Worm (Caenorhabditis elegans): Measurements from ENCODE around the gene E01G6.1.

DNA sequence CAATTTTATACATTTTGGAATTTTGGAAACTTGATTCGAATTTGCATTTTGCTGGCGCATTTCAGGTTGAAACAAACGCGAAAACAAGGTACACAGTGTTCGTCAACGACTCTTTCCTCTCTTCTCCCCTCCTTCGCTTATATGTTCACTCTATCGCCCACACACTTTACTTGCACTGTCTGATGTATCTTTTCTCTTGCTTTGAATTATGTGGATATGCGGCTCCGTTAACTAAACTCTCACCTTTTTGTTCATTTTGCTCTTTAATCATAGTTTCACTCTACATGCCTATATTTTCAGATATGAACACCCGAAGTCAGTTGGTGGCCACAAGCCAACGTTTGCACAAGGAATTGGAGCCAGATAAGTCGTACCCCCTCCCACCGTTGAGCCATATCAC is 33.6 kb downstream of the E01G6.1 start, which contains the start of gene W06D11.1:
- TF ChIP-seq elt-1 (tag; optimal IDR thresholded peaks at IDR 0.05; ENCODE audit: borderline replicate concordance, insufficient read depth) = no peak
- TF ChIP-seq nhr-76 (tag; optimal IDR thresholded peaks at IDR 0.05) = no peak
- no peak for TF ChIP-seq nhr-28 (tag; optimal IDR thresholded peaks at IDR 0.05)
- TF ChIP-seq unc-39 (tag; optimal IDR thresholded peaks at IDR 0.05) = no peak
- TF ChIP-seq mep-1 (tag; optimal IDR thresholded peaks at IDR 0.05) = no peak
